Worm (Caenorhabditis elegans) whole organism, early embryonic: Measurements from ENCODE around the gene alh-11.

Source experiments
- B0310.2 ChIP-seq: sonication (generic microtip); optimal IDR thresholded peaks from 2 replicates; lab custom pipeline; 2016; ENCODE audit warnings: mild to moderate bottlenecking, missing genetic modification characterization, missing compliant biosample characterization
- F13C5.2 ChIP-seq: sonication (generic microtip); optimal IDR thresholded peaks from 2 replicates; lab custom pipeline; 2017; ENCODE audit warnings: mild to moderate bottlenecking, missing genetic modification characterization, inconsistent platforms, missing compliant biosample characterization
- ama-1 ChIP-seq: fragments of 150-350 bp; optimal IDR thresholded peaks from 2 replicates; lab custom pipeline; 2014
- ceh-13 ChIP-seq: fragments of 200-800 bp; sonication (Bioruptor generic); optimal IDR thresholded peaks from 2 replicates; lab custom pipeline; 2018; ENCODE audit warnings: mild to moderate bottlenecking, missing genetic modification characterization, missing compliant biosample characterization
- ceh-36 ChIP-seq: sonication (generic microtip); optimal IDR thresholded peaks from 2 replicates; lab custom pipeline; 2016; ENCODE audit warnings: missing genetic modification characterization, inconsistent platforms, missing compliant biosample characterization
- flt-1 ChIP-seq: fragments of 200-800 bp; sonication (Bioruptor generic); IDR thresholded peaks from 2 replicates; pipeline ENCODE4 v1.3.6; 2022; ENCODE audit warnings: missing genetic modification characterization, missing compliant biosample characterization
- hmbx-1 ChIP-seq: sonication (generic microtip); optimal IDR thresholded peaks from 2 replicates; lab custom pipeline; 2016; ENCODE audit warnings: mild to moderate bottlenecking, missing genetic modification characterization, missing compliant biosample characterization
- hnd-1 ChIP-seq: sonication (generic microtip); optimal IDR thresholded peaks from 2 replicates; lab custom pipeline; 2016; ENCODE audit warnings: missing genetic modification characterization, missing compliant biosample characterization
- pes-1 ChIP-seq: fragments of 200-800 bp; sonication (Bioruptor generic); IDR thresholded peaks from 2 replicates; pipeline ENCODE4 v1.3.6; 2022; ENCODE audit warnings: missing genetic modification reagents, missing genetic modification characterization, missing compliant biosample characterization
- scrt-1 ChIP-seq: fragments of 200-800 bp; sonication (Bioruptor generic); IDR thresholded peaks from 2 replicates; pipeline ENCODE4 v1.3.6; 2022; ENCODE audit warnings: missing genetic modification characterization, missing compliant biosample characterization
- tra-4 ChIP-seq: sonication (generic microtip); optimal IDR thresholded peaks from 2 replicates; lab custom pipeline; 2017; ENCODE audit warnings: missing genetic modification characterization, missing compliant biosample characterization

DNA sequence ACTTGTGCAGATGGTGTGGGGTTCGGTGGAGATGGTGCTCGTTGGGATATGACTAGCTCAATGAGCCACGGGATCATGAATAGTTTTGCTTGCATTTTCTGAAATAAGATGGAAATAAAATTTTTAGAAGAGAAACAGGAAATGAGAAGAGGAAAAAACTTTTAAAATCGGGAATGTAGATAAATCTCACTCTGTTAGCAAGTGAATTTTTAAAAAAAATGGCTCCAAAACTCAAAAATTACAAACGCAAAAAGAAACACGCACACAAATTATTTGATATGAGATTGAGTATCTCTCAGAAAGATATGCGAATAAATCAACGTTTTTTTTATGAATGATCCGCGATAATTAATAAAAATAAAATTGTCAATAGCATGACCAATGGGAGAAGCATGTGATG, 20.7 kb downstream of the alh-11 start, which contains the start of gene T17H7.7:
- no peak for TF ChIP-seq F13C5.2 (tag; lab: Kevin White, UChicago)
- TF ChIP-seq ama-1 (lab: Kevin White, UChicago), result no peak
- no peak for TF ChIP-seq ceh-13
- no peak for TF ChIP-seq tra-4 (tag; lab: Kevin White, UChicago)
- no peak for TF ChIP-seq ceh-36 (tag; lab: Kevin White, UChicago)
- TF ChIP-seq pes-1 (GFP tag; lab: Robert Waterston, UW), result no peak
- no peak for TF ChIP-seq scrt-1 (GFP tag; lab: Robert Waterston, UW)
- no peak for TF ChIP-seq flt-1 (GFP tag; lab: Robert Waterston, UW)
- no peak for TF ChIP-seq hmbx-1 (tag; lab: Kevin White, UChicago)
- no peak for TF ChIP-seq hnd-1
- TF ChIP-seq B0310.2 (tag; lab: Kevin White, UChicago), result no peak
